Fruit fly (Drosophila melanogaster) whole organism, embryonic: ENCODE results near the gene dpr18.

Experiments used
- C15 ChIP-seq: fragments of 200-800 bp; sonication (Bioruptor generic); IDR thresholded peaks from 3 replicates; pipeline ENCODE4 v1.3.6; 2022; ENCODE audit warnings: missing biosample characterization, missing genetic modification characterization
- CG10321 ChIP-seq: fragments of 200-800 bp; sonication (Bioruptor generic); IDR thresholded peaks from 2 replicates; pipeline ENCODE4 v1.3.6; 2022; ENCODE audit warnings: missing biosample characterization, missing genetic modification characterization
- CG10959 ChIP-seq: fragments of 200-800 bp; sonication (Bioruptor generic); IDR thresholded peaks from 2 replicates; pipeline ENCODE4 v1.3.6; 2022; ENCODE audit warnings: missing biosample characterization, missing genetic modification characterization
- CG11504 ChIP-seq: fragments of 200-800 bp; sonication (Bioruptor generic); optimal IDR thresholded peaks from 3 replicates; lab custom pipeline; 2019; ENCODE audit warnings: missing biosample characterization, mild to moderate bottlenecking, missing genetic modification characterization, moderate library complexity
- CG11560 ChIP-seq: fragments of 200-800 bp; sonication (Bioruptor generic); IDR thresholded peaks from 3 replicates; pipeline ENCODE4 v1.3.6; 2022; ENCODE audit warnings: missing biosample characterization, missing genetic modification characterization
- CG12155 ChIP-seq: fragments of 200-800 bp; sonication (Bioruptor generic); optimal IDR thresholded peaks from 3 replicates; lab custom pipeline; 2016; ENCODE audit warnings: missing biosample characterization, missing genetic modification characterization
- CG1233 ChIP-seq: fragments of 200-800 bp; sonication (Bioruptor generic); optimal IDR thresholded peaks from 4 replicates; lab custom pipeline; 2018; ENCODE audit warnings: missing biosample characterization, mild to moderate bottlenecking, missing genetic modification characterization
- CG15514 ChIP-seq: fragments of 200-800 bp; sonication (Bioruptor generic); optimal IDR thresholded peaks from 3 replicates; lab custom pipeline; 2017; ENCODE audit warnings: missing biosample characterization, missing genetic modification characterization, mild to moderate bottlenecking, moderate library complexity, missing genetic modification reagents
- CG16779 ChIP-seq: fragments of 200-800 bp; sonication (Bioruptor generic); IDR thresholded peaks from 2 replicates; pipeline ENCODE4 v1.3.6; 2022; ENCODE audit warnings: missing biosample characterization, missing genetic modification characterization
- CG18599 ChIP-seq: fragments of 200-800 bp; sonication (Bioruptor generic); optimal IDR thresholded peaks from 3 replicates; lab custom pipeline; 2017; ENCODE audit warnings: missing biosample characterization, missing genetic modification characterization, mild to moderate bottlenecking, moderate library complexity, missing genetic modification reagents
- CG2116 ChIP-seq: fragments of 200-800 bp; sonication (Bioruptor generic); optimal IDR thresholded peaks from 3 replicates; lab custom pipeline; 2018; ENCODE audit warnings: missing biosample characterization, mild to moderate bottlenecking, missing genetic modification characterization
- CG2120 ChIP-seq: fragments of 200-800 bp; sonication (Bioruptor generic); optimal IDR thresholded peaks from 3 replicates; lab custom pipeline; 2016; ENCODE audit warnings: missing biosample characterization, missing genetic modification characterization
- CG2712 ChIP-seq: fragments of 200-800 bp; optimal IDR thresholded peaks from 3 replicates; lab custom pipeline; 2019; ENCODE audit warnings: missing biosample characterization, mild to moderate bottlenecking, missing genetic modification characterization, moderate library complexity
- CG34224 ChIP-seq: fragments of 200-800 bp; sonication (Bioruptor generic); IDR thresholded peaks from 3 replicates; pipeline ENCODE4 v1.3.6; 2022; ENCODE audit warnings: missing biosample characterization, missing genetic modification characterization; ENCODE audit not compliant: partially characterized antibody
- CG42726 ChIP-seq: fragments of 200-800 bp; sonication (Bioruptor generic); IDR thresholded peaks from 2 replicates; pipeline ENCODE4 v1.3.6; 2022; ENCODE audit warnings: missing biosample characterization, missing genetic modification characterization; ENCODE audit not compliant: partially characterized antibody
- CG4424 ChIP-seq: fragments of 200-800 bp; sonication (Bioruptor generic); optimal IDR thresholded peaks from 3 replicates; lab custom pipeline; 2016; ENCODE audit warnings: missing biosample characterization, missing genetic modification characterization
- CG5245 ChIP-seq: fragments of 200-800 bp; sonication (Bioruptor generic); optimal IDR thresholded peaks from 3 replicates; lab custom pipeline; 2016; ENCODE audit warnings: missing biosample characterization, missing genetic modification characterization
- CG6813 ChIP-seq: fragments of 200-800 bp; sonication (Bioruptor generic); optimal IDR thresholded peaks from 2 replicates; lab custom pipeline; 2017; ENCODE audit warnings: missing biosample characterization, missing genetic modification characterization, mild to moderate bottlenecking, moderate library complexity, missing genetic modification reagents
- CG9609 ChIP-seq: fragments of 200-800 bp; sonication (Bioruptor generic); optimal IDR thresholded peaks from 3 replicates; lab custom pipeline; 2016; ENCODE audit warnings: missing biosample characterization, missing genetic modification characterization
- CG9817 ChIP-seq: fragments of 200-800 bp; sonication (Bioruptor generic); optimal IDR thresholded peaks from 2 replicates; lab custom pipeline; 2018; ENCODE audit warnings: missing biosample characterization, mild to moderate bottlenecking, missing genetic modification characterization, moderate library complexity
- Camta ChIP-seq: fragments of 200-800 bp; sonication (Bioruptor generic); optimal IDR thresholded peaks from 2 replicates; lab custom pipeline; 2016; ENCODE audit warnings: missing biosample characterization, missing genetic modification characterization
- CkIIα-i1 ChIP-seq: fragments of 200-800 bp; sonication (Bioruptor generic); IDR thresholded peaks from 2 replicates; pipeline ENCODE4 v1.3.6; 2022; ENCODE audit warnings: missing biosample characterization, missing genetic modification characterization
- D19A ChIP-seq: fragments of 200-800 bp; optimal IDR thresholded peaks from 3 replicates; lab custom pipeline; 2019; ENCODE audit warnings: missing biosample characterization, mild to moderate bottlenecking, missing genetic modification characterization, moderate library complexity
- Doc3 ChIP-seq: fragments of 200-800 bp; sonication (Bioruptor generic); IDR thresholded peaks from 3 replicates; pipeline ENCODE4 v1.3.6; 2022; ENCODE audit warnings: missing biosample characterization, missing genetic modification characterization; ENCODE audit not compliant: partially characterized antibody
- Elba2 ChIP-seq: fragments of 200-800 bp; sonication (Bioruptor generic); optimal IDR thresholded peaks from 3 replicates; lab custom pipeline; 2016; ENCODE audit warnings: missing biosample characterization, missing genetic modification characterization
- Hr51 ChIP-seq, 2 experiments: fragments of 200-800 bp; sonication (Bioruptor generic); optimal IDR thresholded peaks; 2 replicates in 1 of 2; 3 replicates in 1 of 2; lab custom pipeline; 2016 to 2018; ENCODE audit warnings: missing biosample characterization in 2 of 2, missing genetic modification characterization in 2 of 2, mild to moderate bottlenecking in 1 of 2, moderate library complexity in 1 of 2
- Vsx1 ChIP-seq: fragments of 200-800 bp; sonication (Bioruptor generic); optimal IDR thresholded peaks from 2 replicates; lab custom pipeline; 2017; ENCODE audit warnings: missing biosample characterization, mild to moderate bottlenecking, missing genetic modification characterization, missing genetic modification reagents
- bbx ChIP-seq: fragments of 200-800 bp; sonication (Bioruptor generic); IDR thresholded peaks from 2 replicates; pipeline ENCODE4 v1.3.6; 2022; ENCODE audit warnings: missing biosample characterization, missing genetic modification characterization; ENCODE audit not compliant: partially characterized antibody
- bigmax ChIP-seq: fragments of 200-800 bp; sonication (Bioruptor generic); optimal IDR thresholded peaks from 2 replicates; lab custom pipeline; 2018; ENCODE audit warnings: missing biosample characterization, mild to moderate bottlenecking, missing genetic modification characterization
- bsh ChIP-seq, 2 experiments: fragments of 200-800 bp; sonication (Bioruptor generic); optimal IDR thresholded peaks; 2 replicates each; lab custom pipeline; 2017 to 2018; ENCODE audit warnings: mild to moderate bottlenecking in 2 of 2, missing biosample characterization in 2 of 2, missing genetic modification characterization in 2 of 2, moderate library complexity in 1 of 2
- caup ChIP-seq: fragments of 200-800 bp; sonication (Bioruptor generic); optimal IDR thresholded peaks from 3 replicates; lab custom pipeline; 2017; ENCODE audit warnings: missing biosample characterization, mild to moderate bottlenecking, missing genetic modification characterization, moderate library complexity; ENCODE audit not compliant: severe bottlenecking
- chinmo ChIP-seq: fragments of 200-800 bp; sonication (Bioruptor generic); IDR thresholded peaks from 4 replicates; pipeline ENCODE4 v1.3.6; 2022; ENCODE audit warnings: missing biosample characterization, missing genetic modification characterization; ENCODE audit not compliant: partially characterized antibody
- chm ChIP-seq: fragments of 200-800 bp; sonication (Bioruptor generic); IDR thresholded peaks from 2 replicates; pipeline ENCODE4 v1.3.6; 2022; ENCODE audit warnings: missing biosample characterization, missing genetic modification characterization
- dati ChIP-seq: fragments of 200-800 bp; sonication (Bioruptor generic); IDR thresholded peaks from 2 replicates; pipeline ENCODE4 v1.3.6; 2022; ENCODE audit warnings: missing biosample characterization, missing genetic modification characterization
- fd3F ChIP-seq: fragments of 200-800 bp; sonication (Bioruptor generic); optimal IDR thresholded peaks from 2 replicates; lab custom pipeline; 2018; ENCODE audit warnings: missing biosample characterization, mild to moderate bottlenecking, missing genetic modification characterization, moderate library complexity
- gem ChIP-seq: fragments of 200-800 bp; sonication (Bioruptor generic); optimal IDR thresholded peaks from 2 replicates; lab custom pipeline; 2019; ENCODE audit warnings: missing biosample characterization, mild to moderate bottlenecking, missing genetic modification characterization, moderate library complexity
- her ChIP-seq: fragments of 200-800 bp; sonication (Bioruptor generic); optimal IDR thresholded peaks from 2 replicates; lab custom pipeline; 2016; ENCODE audit warnings: missing biosample characterization, missing genetic modification characterization
- nmo ChIP-seq: fragments of 200-800 bp; sonication (Bioruptor generic); optimal IDR thresholded peaks from 2 replicates; lab custom pipeline; 2018; ENCODE audit warnings: missing biosample characterization, mild to moderate bottlenecking, missing genetic modification characterization, moderate library complexity
- pnt ChIP-seq: fragments of 200-800 bp; sonication (Bioruptor generic); optimal IDR thresholded peaks from 3 replicates; lab custom pipeline; 2016; ENCODE audit warnings: missing biosample characterization, missing genetic modification characterization
- row ChIP-seq: fragments of 200-800 bp; sonication (Bioruptor generic); IDR thresholded peaks from 3 replicates; pipeline ENCODE4 v1.3.6; 2022; ENCODE audit warnings: missing biosample characterization, missing genetic modification characterization
- sens ChIP-seq: fragments of 200-800 bp; sonication (Bioruptor generic); peaks from one replicate; lab custom pipeline; 2016; ENCODE audit warnings: missing biosample characterization, missing genetic modification characterization
- sim ChIP-seq: fragments of 200-800 bp; sonication (Bioruptor generic); IDR thresholded peaks from 2 replicates; pipeline ENCODE4 v1.3.6; 2022; ENCODE audit warnings: missing biosample characterization, missing genetic modification characterization
- sisA ChIP-seq: fragments of 200-800 bp; sonication (Bioruptor generic); IDR thresholded peaks from 2 replicates; pipeline ENCODE4 v1.3.6; 2022; ENCODE audit warnings: missing biosample characterization, missing genetic modification characterization
- slbo ChIP-seq: fragments of 200-800 bp; sonication (Bioruptor generic); IDR thresholded peaks from 2 replicates; pipeline ENCODE4 v1.3.6; 2022; ENCODE audit warnings: missing biosample characterization, missing genetic modification characterization
- slou ChIP-seq: fragments of 200-800 bp; sonication (Bioruptor generic); optimal IDR thresholded peaks from 3 replicates; lab custom pipeline; 2016; ENCODE audit warnings: missing biosample characterization, missing genetic modification characterization
- sug ChIP-seq: fragments of 200-800 bp; optimal IDR thresholded peaks from 2 replicates; lab custom pipeline; 2019; ENCODE audit warnings: missing biosample characterization, mild to moderate bottlenecking, missing genetic modification characterization, moderate library complexity
- tgo ChIP-seq: fragments of 200-800 bp; sonication (Bioruptor generic); IDR thresholded peaks from 3 replicates; pipeline ENCODE4 v1.3.6; 2022; ENCODE audit warnings: missing biosample characterization, missing genetic modification characterization
- usp ChIP-seq: fragments of >200 bp; optimal IDR thresholded peaks from 2 replicates; lab custom pipeline; 2017; ENCODE audit warnings: missing biosample characterization, missing genetic modification characterization
- wor ChIP-seq: fragments of 200-800 bp; sonication (Bioruptor generic); IDR thresholded peaks from 2 replicates; pipeline ENCODE4 v1.3.6; 2022; ENCODE audit warnings: missing biosample characterization, missing genetic modification characterization

The dpr18 gene

dm6 chrX:16088279-16088678, 24.7 kb downstream of the dpr18 start (continued):
- TF ChIP-seq CG10321 (GFP tag; lab: Robert Waterston, UW) (no peak), Camta (GFP tag; lab: Kevin White, UChicago) (no peak), CG10959 (no peak), CG2712 (tag; lab: Kevin White, UChicago) (peak; percentile 15), Hr51 (GFP tag; optimal IDR thresholded peaks at IDR 0.05; lab: Kevin White, UChicago) (peak in 1 of 2 experiments; percentile 7), row (GFP tag; lab: Robert Waterston, UW) (0 out of 3 replicates have a peak, but pooled peaks have one; percentile 16), slou (GFP tag; lab: Kevin White, UChicago) (no peak), sim (GFP tag; lab: Robert Waterston, UW) (no peak), CG9609 (GFP tag; lab: Kevin White, UChicago) (no peak), slbo (peak; percentile 3; the same call in 1 of the 2 replicates), CG11560 (no peak), Elba2 (no peak), fd3F (GFP tag; lab: Kevin White, UChicago) (peak; percentile 4), C15 (GFP tag; lab: Robert Waterston, UW) (no peak), sisA (GFP tag; lab: Robert Waterston, UW) (no peak), D19A (tag; lab: Kevin White, UChicago) (peak; percentile 76), nmo (GFP tag; lab: Kevin White, UChicago) (peak; percentile 12), chm (no peak), dati (GFP tag; lab: Robert Waterston, UW) (no peak), CG1233 (GFP tag; lab: Kevin White, UChicago) (peak; percentile 20), CkIIα-i1 (GFP tag; lab: Robert Waterston, UW) (no peak), Vsx1 (GFP tag; lab: Kevin White, UChicago) (no peak), CG18599 (GFP tag; lab: Kevin White, UChicago) (no peak), CG2116 (GFP tag; lab: Kevin White, UChicago) (no peak), usp (GFP tag; lab: Kevin White, UChicago) (no peak), Doc3 (GFP tag; lab: Robert Waterston, UW) (no peak), CG4424 (GFP tag; lab: Kevin White, UChicago) (no peak), CG12155 (GFP tag; lab: Kevin White, UChicago) (no peak), CG6813 (GFP tag; lab: Kevin White, UChicago) (no peak), CG11504 (tag; lab: Kevin White, UChicago) (peak; percentile 4), sens (GFP tag; lab: Kevin White, UChicago) (peak; percentile 85), CG2120 (GFP tag; lab: Kevin White, UChicago) (no peak), pnt (GFP tag; lab: Kevin White, UChicago) (no peak), CG42726 (GFP tag; lab: Robert Waterston, UW) (no peak), gem (tag; lab: Kevin White, UChicago) (peak; percentile 21), CG5245 (no peak)
- TF ChIP-seq, all 482 proteins: peak for 18

dm6 chrX:16089012-16089963, 25.8 kb downstream of the dpr18 start:
- TF ChIP-seq CG15514 (GFP tag; lab: Kevin White, UChicago) (peak; percentile 15), bsh (GFP tag; optimal IDR thresholded peaks at IDR 0.05; lab: Kevin White, UChicago) (no peak), her (no peak), bbx (GFP tag; lab: Robert Waterston, UW) (no peak), bigmax (no peak), chinmo (GFP tag; lab: Robert Waterston, UW) (peak; percentile 69; the same call in 2 of the 4 replicates), CG9817 (tag; lab: Kevin White, UChicago) (no peak), CG16779 (GFP tag; lab: Robert Waterston, UW) (no peak), caup (no peak), CG34224 (GFP tag; lab: Robert Waterston, UW) (peak; percentile 43; the same call in 1 of the 3 replicates), sug (tag; lab: Kevin White, UChicago) (no peak), tgo (no peak), wor (GFP tag; lab: Robert Waterston, UW) (no peak)
